Fruit fly (Drosophila melanogaster): ENCODE measurements around the gene Adi1.

Gene Adi1

DNA sequence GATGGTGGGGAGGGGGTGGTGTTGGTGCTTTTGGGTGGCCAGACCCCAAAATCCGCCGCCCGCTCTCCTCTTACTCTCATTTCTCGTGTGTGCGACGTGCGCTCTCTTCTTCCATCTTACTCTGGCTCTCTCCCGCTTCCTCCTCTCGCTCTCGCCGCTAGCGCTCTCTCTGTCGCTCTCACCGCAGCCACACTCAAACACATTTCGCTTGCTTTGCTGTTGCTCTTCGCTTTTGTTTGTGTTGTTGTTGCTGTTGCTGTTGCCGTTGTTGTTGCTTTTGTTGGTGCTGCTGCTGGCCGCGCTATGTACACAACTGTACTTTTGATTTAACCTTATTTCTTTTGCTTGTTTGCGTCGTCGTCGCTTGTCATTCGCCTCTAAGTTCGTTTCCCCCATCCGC lies 18.6 kb downstream of the Adi1 start (continued):
- no peak for TF ChIP-seq GATAe (GFP tag; conservative IDR thresholded peaks at IDR 0.05)
- TF ChIP-seq sob (GFP tag; IDR thresholded peaks at IDR 0.05), result no peak
- peak; percentile 5 for TF ChIP-seq CG8089 (GFP tag; optimal IDR thresholded peaks at IDR 0.05)
- no peak for TF ChIP-seq CG17612 (GFP tag; IDR thresholded peaks at IDR 0.05)
- TF ChIP-seq otp (GFP tag; IDR thresholded peaks at IDR 0.05), result no peak; the same call in 2 of the 3 replicates
- TF ChIP-seq CTCF (GFP tag; optimal IDR thresholded peaks at IDR 0.05), result no peak
- TF ChIP-seq Atf6 (GFP tag; IDR thresholded peaks at IDR 0.05), result peak; percentile 32; the same call in 1 of the 2 replicates
- no peak for TF ChIP-seq CG18599 (GFP tag; optimal IDR thresholded peaks at IDR 0.05)
- peak; percentile 50; the same call in 1 of the 2 replicates for TF ChIP-seq vvl (GFP tag; IDR thresholded peaks at IDR 0.05)
- no peak for TF ChIP-seq gem (tag; optimal IDR thresholded peaks at IDR 0.05)
- no peak for TF ChIP-seq dimm (GFP tag; IDR thresholded peaks at IDR 0.05)
- TF ChIP-seq jigr1 (GFP tag; IDR thresholded peaks at IDR 0.05), result no peak
- no peak for TF ChIP-seq CG12219 (GFP tag; optimal IDR thresholded peaks at IDR 0.05)
- no peak for TF ChIP-seq Camta (GFP tag; optimal IDR thresholded peaks at IDR 0.05)
- TF ChIP-seq NfI (GFP tag; optimal IDR thresholded peaks at IDR 0.05), result no peak
- no peak for TF ChIP-seq Fer1 (GFP tag; optimal IDR thresholded peaks at IDR 0.05)
- TF ChIP-seq kni (GFP tag; optimal IDR thresholded peaks at IDR 0.05), result no peak
- no peak for TF ChIP-seq CG10462 (GFP tag; optimal IDR thresholded peaks at IDR 0.05)
- TF ChIP-seq sens-2 (GFP tag; IDR thresholded peaks at IDR 0.05), result 0 out of 2 replicates have a peak, but pooled peaks have one; percentile 5
- no peak for TF ChIP-seq CG2116 (GFP tag; optimal IDR thresholded peaks at IDR 0.05)
- peak; percentile 0 for TF ChIP-seq HLHmδ (GFP tag; optimal IDR thresholded peaks at IDR 0.05)
- TF ChIP-seq CG4360 (GFP tag; IDR thresholded peaks at IDR 0.05), result peak; percentile 99
- TF ChIP-seq croc (GFP tag; conservative IDR thresholded peaks at IDR 0.05), result no peak
- no peak for TF ChIP-seq CG15073 (GFP tag; optimal IDR thresholded peaks at IDR 0.05)
- TF ChIP-seq CG30403 (GFP tag; optimal IDR thresholded peaks at IDR 0.05), result no peak
- TF ChIP-seq dan (GFP tag; IDR thresholded peaks at IDR 0.05), result no peak
- TF ChIP-seq CG2712 (tag; optimal IDR thresholded peaks at IDR 0.05), result no peak
- TF ChIP-seq zfh1 (GFP tag; IDR thresholded peaks at IDR 0.05), result peak; percentile 28; the same call in 1 of the 3 replicates
- no peak for TF ChIP-seq Tbp (GFP tag; optimal IDR thresholded peaks at IDR 0.05)
- 0 out of 2 replicates have a peak, but pooled peaks have one; percentile 30 for TF ChIP-seq Ada2b (GFP tag; IDR thresholded peaks at IDR 0.05)
- no peak for TF ChIP-seq CG10959 (GFP tag; IDR thresholded peaks at IDR 0.05)
- 0 out of 2 replicates have a peak, but pooled peaks have one; percentile 32 for TF ChIP-seq unc-4 (GFP tag; IDR thresholded peaks at IDR 0.05; ENCODE audit: partially characterized antibody)
- TF ChIP-seq Dbx (GFP tag; IDR thresholded peaks at IDR 0.05), result peak; percentile 31; the same call in 1 of the 3 replicates
- no peak for TF ChIP-seq cato (GFP tag; optimal IDR thresholded peaks at IDR 0.05; ENCODE audit: borderline replicate concordance)
- no peak; the same call in 1 of the 2 replicates for TF ChIP-seq E2f2 (GFP tag; IDR thresholded peaks at IDR 0.05)
- TF ChIP-seq chinmo (GFP tag; IDR thresholded peaks at IDR 0.05; ENCODE audit: partially characterized antibody), result peak; percentile 81; the same call in 2 of the 4 replicates
- no peak for TF ChIP-seq run (tag; optimal IDR thresholded peaks at IDR 0.05)
- no peak for TF ChIP-seq prd (optimal IDR thresholded peaks at IDR 0.05)
- TF ChIP-seq prd (GFP tag; IDR thresholded peaks at IDR 0.05), result no peak; the same call in 2 of the 3 replicates
- no peak for TF ChIP-seq CG7556 (GFP tag; optimal IDR thresholded peaks at IDR 0.05)
- no peak for TF ChIP-seq wor (GFP tag; IDR thresholded peaks at IDR 0.05)
- no peak for TF ChIP-seq kay (GFP tag; optimal IDR thresholded peaks at IDR 0.05)
- no peak for TF ChIP-seq klu (GFP tag; IDR thresholded peaks at IDR 0.05)
- no peak for TF ChIP-seq Rx (GFP tag; IDR thresholded peaks at IDR 0.05)
- no peak for TF ChIP-seq ems (GFP tag; optimal IDR thresholded peaks at IDR 0.05)
- TF ChIP-seq CG1024 (GFP tag; IDR thresholded peaks at IDR 0.05), result no peak
- TF ChIP-seq Ets65A (GFP tag), result no peak
- no peak for TF ChIP-seq CG4820 (GFP tag; optimal IDR thresholded peaks at IDR 0.05)
- TF ChIP-seq dpn (GFP tag; optimal IDR thresholded peaks at IDR 0.05), result no peak
- TF ChIP-seq ken (GFP tag; IDR thresholded peaks at IDR 0.05), result no peak
- TF ChIP-seq chm (GFP tag; IDR thresholded peaks at IDR 0.05), result peak; percentile 69; the same call in 1 of the 2 replicates
- TF ChIP-seq fd64A (GFP tag; optimal IDR thresholded peaks at IDR 0.05), result no peak
- TF ChIP-seq CG2120 (GFP tag; optimal IDR thresholded peaks at IDR 0.05), result no peak
- TF ChIP-seq CG10366 (GFP tag; IDR thresholded peaks at IDR 0.05), result no peak
